Worm (Caenorhabditis elegans) whole organism, L4 larva: Measurements from ENCODE around the gene hpr-9.

Experiments used
- D1046.2 ChIP-seq: fragments of 200-800 bp; sonication (Bioruptor generic); IDR thresholded peaks from 2 replicates; pipeline ENCODE4 v1.3.6; 2022; ENCODE audit warnings: missing genetic modification characterization, missing compliant biosample characterization
- F26F4.8 ChIP-seq: fragments of 200-800 bp; sonication (Bioruptor generic); conservative IDR thresholded peaks from 2 replicates; pipeline ENCODE4 v1.3.6; 2022; ENCODE audit warnings: missing genetic modification characterization, missing compliant biosample characterization
- F44E2.7 ChIP-seq: fragments of 200-800 bp; sonication (Bioruptor generic); IDR thresholded peaks from 2 replicates; pipeline ENCODE4 v2.1.2; 2022; ENCODE audit warnings: missing genetic modification characterization, missing compliant biosample characterization
- F49E8.2 ChIP-seq: sonication (generic microtip); optimal IDR thresholded peaks from 2 replicates; lab custom pipeline; 2016; ENCODE audit warnings: missing compliant biosample characterization, mild to moderate bottlenecking, missing genetic modification characterization, borderline replicate concordance
- T26A8.4 ChIP-seq: fragments of 200-800 bp; sonication (Bioruptor generic); IDR thresholded peaks from 2 replicates; pipeline ENCODE4 v1.3.6; 2022; ENCODE audit warnings: missing genetic modification characterization, missing compliant biosample characterization
- Y5F2A.4 ChIP-seq: fragments of 200-800 bp; sonication (Bioruptor generic); optimal IDR thresholded peaks from 2 replicates; lab custom pipeline; 2018; ENCODE audit warnings: mild to moderate bottlenecking, missing genetic modification characterization, missing compliant biosample characterization
- aly-2 ChIP-seq: sonication (generic microtip); optimal IDR thresholded peaks from 2 replicates; lab custom pipeline; 2018; ENCODE audit warnings: missing biosample characterization, missing genetic modification characterization
- ama-1 ChIP-seq: fragments of 150-350 bp; optimal IDR thresholded peaks from 2 replicates; lab custom pipeline; 2014; ENCODE audit warnings: inconsistent platforms, mixed read lengths
- ceh-28 ChIP-seq: fragments of 150-350 bp; optimal IDR thresholded peaks from 2 replicates; lab custom pipeline; 2014; ENCODE audit warnings: missing biosample characterization, missing genetic modification reagents, missing genetic modification characterization
- ceh-62 ChIP-seq: sonication (generic microtip); optimal IDR thresholded peaks from 2 replicates; lab custom pipeline; 2017; ENCODE audit warnings: missing biosample characterization, missing genetic modification characterization
- cey-2 ChIP-seq: sonication (generic microtip); optimal IDR thresholded peaks from 3 replicates; lab custom pipeline; 2017; ENCODE audit warnings: missing genetic modification characterization, mild to moderate bottlenecking, missing compliant biosample characterization, antibody characterized with exemption, borderline replicate concordance; ENCODE audit not compliant: insufficient read depth
- daf-12 ChIP-seq: fragments of 150-350 bp; optimal IDR thresholded peaks from 2 replicates; lab custom pipeline; 2014; ENCODE audit warnings: missing biosample characterization, missing genetic modification reagents, missing genetic modification characterization
- daf-16 ChIP-seq, 3 experiments: sonication (generic microtip); optimal IDR thresholded peaks; 2 replicates each; lab custom pipeline; 2016 to 2017; ENCODE audit warnings: missing genetic modification characterization in 3 of 3, missing genetic modification reagents in 3 of 3, mild to moderate bottlenecking in 2 of 3, missing compliant biosample characterization in 2 of 3, missing biosample characterization in 1 of 3, moderate library complexity in 1 of 3
- hlh-30 ChIP-seq: sonication (generic microtip); optimal IDR thresholded peaks from 2 replicates; lab custom pipeline; 2017; ENCODE audit warnings: antibody characterized with exemption, mild to moderate bottlenecking, missing genetic modification characterization, missing compliant biosample characterization; ENCODE audit not compliant: insufficient read depth
- lim-7 ChIP-seq: fragments of 200-800 bp; sonication (Bioruptor generic); IDR thresholded peaks from 2 replicates; pipeline ENCODE4 v1.3.6; 2022; ENCODE audit warnings: missing genetic modification characterization, missing compliant biosample characterization
- lin-29 ChIP-seq: fragments of 200-800 bp; sonication (Bioruptor generic); IDR thresholded peaks from 2 replicates; pipeline ENCODE4 v1.3.6; 2022; ENCODE audit warnings: missing genetic modification reagents, missing genetic modification characterization, missing compliant biosample characterization
- lir-3 ChIP-seq: sonication (generic microtip); optimal IDR thresholded peaks from 2 replicates; lab custom pipeline; 2016; ENCODE audit warnings: mild to moderate bottlenecking, missing genetic modification characterization, missing compliant biosample characterization
- lsy-2 ChIP-seq, 2 experiments: fragments of 150-350 bp in 1 of 2; sonication (generic microtip) in 1 of 2; optimal IDR thresholded peaks; 2 replicates each; lab custom pipeline; 2014 to 2017; ENCODE audit warnings: missing biosample characterization in 2 of 2, missing genetic modification characterization in 2 of 2
- mdt-29 ChIP-seq: fragments of 200-800 bp; sonication (Bioruptor generic); IDR thresholded peaks from 2 replicates; pipeline ENCODE4 v1.3.6; 2022; ENCODE audit warnings: missing genetic modification reagents, missing genetic modification characterization, missing compliant biosample characterization
- mep-1 ChIP-seq: fragments of 150-350 bp; sonication (generic microtip); optimal IDR thresholded peaks from 3 replicates; lab custom pipeline; 2014; ENCODE audit warnings: missing biosample characterization, missing genetic modification characterization
- mes-2 ChIP-seq: sonication (generic microtip); optimal IDR thresholded peaks from 2 replicates; lab custom pipeline; 2016; ENCODE audit warnings: missing genotype, mild to moderate bottlenecking, missing genetic modification characterization, missing compliant biosample characterization; ENCODE audit not compliant: poor library complexity, severe bottlenecking
- mxl-2 ChIP-seq: fragments of 200-800 bp; sonication (Bioruptor generic); conservative IDR thresholded peaks from 2 replicates; pipeline ENCODE4 v1.3.6; 2022; ENCODE audit warnings: missing genetic modification reagents, missing genetic modification characterization, missing compliant biosample characterization
- mxl-3 ChIP-seq: fragments of 200-800 bp; sonication (Bioruptor generic); optimal IDR thresholded peaks from 2 replicates; lab custom pipeline; 2018; ENCODE audit warnings: mild to moderate bottlenecking, missing genetic modification characterization, missing compliant biosample characterization
- nhr-11 ChIP-seq: fragments of 150-350 bp; optimal IDR thresholded peaks from 2 replicates; lab custom pipeline; 2014; ENCODE audit warnings: missing biosample characterization, missing genetic modification characterization
- nhr-111 ChIP-seq: fragments of 200-800 bp; sonication (Bioruptor generic); optimal IDR thresholded peaks from 2 replicates; lab custom pipeline; 2018; ENCODE audit warnings: mild to moderate bottlenecking, missing genetic modification characterization, missing compliant biosample characterization
- nhr-25 ChIP-seq: sonication (generic microtip); optimal IDR thresholded peaks from 2 replicates; lab custom pipeline; 2017; ENCODE audit warnings: missing genetic modification characterization, mild to moderate bottlenecking, missing compliant biosample characterization, antibody characterized with exemption, moderate library complexity, borderline replicate concordance; ENCODE audit not compliant: insufficient read depth
- nhr-28 ChIP-seq: fragments of 150-350 bp; optimal IDR thresholded peaks from 2 replicates; lab custom pipeline; 2014; ENCODE audit warnings: missing biosample characterization, missing genetic modification characterization
- nhr-6 ChIP-seq: fragments of 150-350 bp; optimal IDR thresholded peaks from 2 replicates; lab custom pipeline; 2014; ENCODE audit warnings: missing biosample characterization, missing genetic modification characterization
- php-3 ChIP-seq: fragments of 200-800 bp; sonication (Bioruptor generic); IDR thresholded peaks from 2 replicates; pipeline ENCODE4 v1.3.6; 2022; ENCODE audit warnings: missing genetic modification reagents, missing genetic modification characterization, missing compliant biosample characterization
- skn-1 ChIP-seq: fragments of 150-350 bp; optimal IDR thresholded peaks from 2 replicates; lab custom pipeline; 2014; ENCODE audit warnings: missing biosample characterization, missing genetic modification characterization
- snpc-1.2 ChIP-seq: fragments of 200-800 bp; sonication (Bioruptor generic); IDR thresholded peaks from 2 replicates; pipeline ENCODE4 v1.3.6; 2022; ENCODE audit warnings: missing genetic modification reagents, missing genetic modification characterization, missing compliant biosample characterization
- spr-3 ChIP-seq: fragments of 200-800 bp; sonication (Bioruptor generic); optimal IDR thresholded peaks from 2 replicates; lab custom pipeline; 2018; ENCODE audit warnings: mild to moderate bottlenecking, missing genetic modification characterization, missing compliant biosample characterization
- tag-97 ChIP-seq: fragments of 200-800 bp; sonication (Bioruptor generic); IDR thresholded peaks from 2 replicates; pipeline ENCODE4 v1.3.6; 2022; ENCODE audit warnings: missing genetic modification characterization, missing compliant biosample characterization
- tra-1 ChIP-seq: fragments of 200-800 bp; sonication (Bioruptor generic); IDR thresholded peaks from 2 replicates; pipeline ENCODE4 v1.3.6; 2022; ENCODE audit warnings: missing genetic modification reagents, missing genetic modification characterization, missing compliant biosample characterization
- unc-130 ChIP-seq: sonication (generic microtip); optimal IDR thresholded peaks from 2 replicates; lab custom pipeline; 2016; ENCODE audit warnings: missing genetic modification reagents, missing genetic modification characterization, missing compliant biosample characterization
- zfp-2 ChIP-seq: sonication (generic microtip); optimal IDR thresholded peaks from 2 replicates; lab custom pipeline; 2016; ENCODE audit warnings: mild to moderate bottlenecking, missing genetic modification characterization, missing compliant biosample characterization

Gene hpr-9

ce11 chrIII:10599699-10600098 lies 21.7 kb upstream of the hpr-9 start (continued):
- TF ChIP-seq ceh-28 (tag; lab: Kevin White, UChicago) (no peak), daf-16 (GFP tag; optimal IDR thresholded peaks at IDR 0.05; lab: Kevin White, UChicago) (no peak), daf-16 (tag; optimal IDR thresholded peaks at IDR 0.05; lab: Kevin White, UChicago) (peak; percentile 70), T26A8.4 (GFP tag; lab: Robert Waterston, UW) (peak; percentile 55; the same call in 1 of the 2 replicates), mep-1 (tag; lab: Kevin White, UChicago) (peak; percentile 76), snpc-1.2 (GFP tag; lab: Robert Waterston, UW) (no peak), skn-1 (no peak), nhr-6 (tag; lab: Kevin White, UChicago) (peak; percentile 84), ama-1 (lab: Kevin White, UChicago) (no peak), F44E2.7 (GFP tag; lab: Robert Waterston, UW) (no peak), mxl-2 (GFP tag; lab: Robert Waterston, UW) (no peak), aly-2 (tag; lab: Kevin White, UChicago) (no peak), nhr-28 (tag; lab: Kevin White, UChicago) (peak; percentile 80), lin-29 (GFP tag; lab: Robert Waterston, UW) (no peak), mes-2 (tag; lab: Kevin White, UChicago) (peak; percentile 78), Y5F2A.4 (GFP tag; lab: Kevin White, UChicago) (no peak), cey-2 (tag; lab: Kevin White, UChicago) (no peak), nhr-111 (GFP tag; lab: Kevin White, UChicago) (no peak), daf-12 (tag; lab: Kevin White, UChicago) (no peak), spr-3 (GFP tag; lab: Kevin White, UChicago) (no peak), ceh-62 (tag; lab: Kevin White, UChicago) (no peak), F26F4.8 (GFP tag; lab: Robert Waterston, UW) (no peak), lir-3 (tag; lab: Kevin White, UChicago) (no peak)

- TF ChIP-seq mdt-29 (GFP tag; lab: Robert Waterston, UW) (no peak), hlh-30 (no peak), tra-1 (GFP tag; lab: Robert Waterston, UW) (no peak), lsy-2 (tag; optimal IDR thresholded peaks at IDR 0.05; lab: Kevin White, UChicago) (peak in 1 of 2 experiments; percentile 28), tag-97 (no peak), php-3 (no peak), nhr-25 (tag; lab: Kevin White, UChicago) (no peak), F49E8.2 (tag; lab: Kevin White, UChicago) (peak; percentile 67), D1046.2 (no peak), F44E2.7 (GFP tag; lab: Robert Waterston, UW) (no peak), unc-130 (GFP tag; lab: Kevin White, UChicago) (peak; percentile 68)
Observed at ce11 chrIII:10600138-10600626, 21.2 kb upstream of the hpr-9 start, which contains the start of gene epg-6. TSS of gene epg-6 (minus strand) at chrIII:10600188.

ce11 chrIII:10600894-10601293 lies 20.5 kb upstream of the hpr-9 start:
- TF ChIP-seq nhr-28 (tag; lab: Kevin White, UChicago) (no peak), nhr-11 (tag; lab: Kevin White, UChicago) (peak; percentile 14), zfp-2 (tag; lab: Kevin White, UChicago) (no peak), mxl-3 (GFP tag; lab: Kevin White, UChicago) (no peak), lim-7 (no peak), nhr-111 (GFP tag; lab: Kevin White, UChicago) (no peak)
- TF ChIP-seq, all 104 proteins: peak for 1
